Worm (Caenorhabditis elegans) whole organism, L2 larva: ENCODE data around the gene R03E9.2.
A peak's percentile ranks its signal among the peaks of the same experiment; 100 is the strongest.

Experiments
- C34F6.9 ChIP-seq: fragments of 150-350 bp; optimal IDR thresholded peaks from 2 replicates; lab custom pipeline; 2014; ENCODE audit warnings: missing biosample characterization, missing genetic modification characterization
- F13H6.1 ChIP-seq: sonication (generic microtip); optimal IDR thresholded peaks from 2 replicates; lab custom pipeline; 2016; ENCODE audit warnings: missing genetic modification characterization, missing compliant biosample characterization
- R02D3.7 ChIP-seq: fragments of 150-350 bp; optimal IDR thresholded peaks from 2 replicates; lab custom pipeline; 2014; ENCODE audit warnings: missing biosample characterization, missing genetic modification characterization
- aly-2 ChIP-seq: fragments of 150-350 bp; optimal IDR thresholded peaks from 2 replicates; lab custom pipeline; 2014; ENCODE audit warnings: missing biosample characterization, missing genetic modification characterization
- blmp-1 ChIP-seq: sonication (generic microtip); optimal IDR thresholded peaks from 2 replicates; lab custom pipeline; 2017; ENCODE audit warnings: missing genetic modification characterization, mild to moderate bottlenecking, missing compliant biosample characterization, antibody characterized with exemption, moderate library complexity; ENCODE audit not compliant: insufficient read depth
- ceh-16 ChIP-seq: fragments of 150-350 bp; optimal IDR thresholded peaks from 2 replicates; lab custom pipeline; 2014; ENCODE audit warnings: missing biosample characterization, missing genetic modification characterization
- ceh-82 ChIP-seq: fragments of 150-350 bp; optimal IDR thresholded peaks from 2 replicates; lab custom pipeline; 2014; ENCODE audit warnings: missing biosample characterization, missing genetic modification characterization
- crh-2 ChIP-seq: sonication (generic microtip); optimal IDR thresholded peaks from 2 replicates; lab custom pipeline; 2017; ENCODE audit warnings: missing biosample characterization, missing genetic modification characterization
- dmd-4 ChIP-seq: sonication (generic microtip); optimal IDR thresholded peaks from 2 replicates; lab custom pipeline; 2017; ENCODE audit warnings: missing biosample characterization, missing genetic modification characterization
- egl-27 ChIP-seq: sonication (generic microtip); optimal IDR thresholded peaks from 3 replicates; lab custom pipeline; 2017; ENCODE audit warnings: missing biosample characterization, missing genetic modification reagents, missing genetic modification characterization
- gmeb-1 ChIP-seq: fragments of 150-350 bp; optimal IDR thresholded peaks from 2 replicates; lab custom pipeline; 2014; ENCODE audit warnings: missing biosample characterization, missing genetic modification characterization
- lin-39 ChIP-seq: fragments of 150-350 bp; optimal IDR thresholded peaks from 2 replicates; lab custom pipeline; 2014; ENCODE audit warnings: missing biosample characterization, missing genetic modification reagents, missing genetic modification characterization
- lsy-2 ChIP-seq, 2 experiments: fragments of 150-350 bp in 1 of 2; sonication (generic microtip) in 1 of 2; optimal IDR thresholded peaks; 2 replicates each; lab custom pipeline; 2014 to 2017; ENCODE audit warnings: missing biosample characterization in 2 of 2, missing genetic modification characterization in 2 of 2
- mab-5 ChIP-seq: fragments of 150-350 bp; optimal IDR thresholded peaks from 2 replicates; lab custom pipeline; 2014; ENCODE audit warnings: missing biosample characterization, missing genetic modification characterization
- mbf-1 ChIP-seq: sonication (generic microtip); optimal IDR thresholded peaks from 2 replicates; lab custom pipeline; 2017; ENCODE audit warnings: missing biosample characterization, missing genetic modification characterization
- mdl-1 ChIP-seq, 2 experiments: fragments of 150-350 bp in 1 of 2; sonication (generic microtip) in 1 of 2; optimal IDR thresholded peaks; 2 replicates each; lab custom pipeline; 2017; ENCODE audit warnings: missing biosample characterization in 2 of 2, missing genetic modification characterization in 2 of 2
- nhr-129 ChIP-seq: fragments of 150-350 bp; optimal IDR thresholded peaks from 2 replicates; lab custom pipeline; 2014; ENCODE audit warnings: missing biosample characterization, missing genetic modification characterization
- nhr-21 ChIP-seq: fragments of 150-350 bp; optimal IDR thresholded peaks from 2 replicates; lab custom pipeline; 2014; ENCODE audit warnings: missing biosample characterization, missing genetic modification characterization
- nhr-23 ChIP-seq: fragments of 150-350 bp; optimal IDR thresholded peaks from 2 replicates; lab custom pipeline; 2014; ENCODE audit warnings: missing biosample characterization, missing genetic modification reagents, missing genetic modification characterization
- nhr-237 ChIP-seq: fragments of 150-350 bp; optimal IDR thresholded peaks from 2 replicates; lab custom pipeline; 2014; ENCODE audit warnings: missing biosample characterization, missing genetic modification characterization
- nhr-25 ChIP-seq: fragments of 150-350 bp; sonication (generic microtip); optimal IDR thresholded peaks from 3 replicates; lab custom pipeline; 2014; ENCODE audit warnings: missing biosample characterization, missing genetic modification characterization
- nhr-6 ChIP-seq: fragments of 150-350 bp; optimal IDR thresholded peaks from 2 replicates; lab custom pipeline; 2014; ENCODE audit warnings: missing biosample characterization, missing genetic modification characterization
- nhr-77 ChIP-seq: fragments of 150-350 bp; optimal IDR thresholded peaks from 2 replicates; lab custom pipeline; 2014; ENCODE audit warnings: missing biosample characterization, missing genetic modification characterization
- peb-1 ChIP-seq: fragments of 150-350 bp; optimal IDR thresholded peaks from 2 replicates; lab custom pipeline; 2014; ENCODE audit warnings: missing biosample characterization, missing genetic modification characterization
- sem-4 ChIP-seq: fragments of 150-350 bp; optimal IDR thresholded peaks from 2 replicates; lab custom pipeline; 2014; ENCODE audit warnings: missing biosample characterization, missing genetic modification reagents, missing genetic modification characterization
- skn-1 ChIP-seq: sonication (generic microtip); optimal IDR thresholded peaks from 2 replicates; lab custom pipeline; 2017; ENCODE audit warnings: missing biosample characterization, missing genetic modification characterization
- sma-3 ChIP-seq: sonication (generic microtip); optimal IDR thresholded peaks from 2 replicates; lab custom pipeline; 2016; ENCODE audit warnings: missing genetic modification reagents, missing genetic modification characterization, missing compliant biosample characterization
- sma-9 ChIP-seq, 2 experiments: fragments of 150-350 bp in 1 of 2; sonication (generic microtip) in 1 of 2; optimal IDR thresholded peaks; 2 replicates each; lab custom pipeline; 2014 to 2016; ENCODE audit warnings: missing genetic modification characterization in 2 of 2, mild to moderate bottlenecking in 1 of 2, missing biosample characterization in 1 of 2, missing compliant biosample characterization in 1 of 2, missing genetic modification reagents in 1 of 2, moderate library complexity in 1 of 2
- snpc-4 ChIP-seq: fragments of 150-350 bp; optimal IDR thresholded peaks from 2 replicates; lab custom pipeline; 2014; ENCODE audit warnings: missing biosample characterization, missing genetic modification characterization
- unc-55 ChIP-seq: fragments of 150-350 bp; sonication (generic microtip); optimal IDR thresholded peaks from 3 replicates; lab custom pipeline; 2014; ENCODE audit warnings: missing biosample characterization, missing genetic modification reagents, missing genetic modification characterization
- unc-62 ChIP-seq: fragments of 150-350 bp; optimal IDR thresholded peaks from 2 replicates; lab custom pipeline; 2014; ENCODE audit warnings: missing biosample characterization, missing genetic modification reagents, missing genetic modification characterization
- zag-1 ChIP-seq: fragments of 150-350 bp; optimal IDR thresholded peaks from 2 replicates; lab custom pipeline; 2014; ENCODE audit warnings: missing biosample characterization, missing genetic modification characterization
- ztf-11 ChIP-seq: sonication (generic microtip); optimal IDR thresholded peaks from 2 replicates; lab custom pipeline; 2017; ENCODE audit warnings: missing biosample characterization, missing genetic modification characterization

Gene R03E9.2

ce11 chrX:6741532-6741931 lies 8.4 kb upstream of the R03E9.2 start:
- TF ChIP-seq ceh-16 (tag; lab: Kevin White, UChicago) (peak; percentile 61), nhr-6 (tag; lab: Kevin White, UChicago) (peak; percentile 68), ceh-82 (tag; lab: Kevin White, UChicago) (no peak), dmd-4 (tag; lab: Kevin White, UChicago) (no peak), snpc-4 (tag; lab: Kevin White, UChicago) (no peak), nhr-129 (tag; lab: Kevin White, UChicago) (peak; percentile 70), skn-1 (tag; lab: Kevin White, UChicago) (no peak), lsy-2 (tag; optimal IDR thresholded peaks at IDR 0.05; lab: Kevin White, UChicago) (peak in 1 of 2 experiments; percentile 35), R02D3.7 (tag; lab: Kevin White, UChicago) (no peak), F13H6.1 (tag; lab: Kevin White, UChicago) (no peak), mdl-1 (tag; optimal IDR thresholded peaks at IDR 0.05; lab: Kevin White, UChicago) (peak in 1 of 2 experiments; percentile 90), egl-27 (tag; lab: Kevin White, UChicago) (peak; percentile 86), nhr-25 (tag; lab: Kevin White, UChicago) (peak; percentile 96), lin-39 (tag; lab: Kevin White, UChicago) (no peak), nhr-21 (tag; lab: Kevin White, UChicago) (peak; percentile 85), sem-4 (tag; lab: Kevin White, UChicago) (peak; percentile 15), blmp-1 (tag; lab: Kevin White, UChicago) (peak; percentile 91), aly-2 (tag; lab: Kevin White, UChicago) (no peak), gmeb-1 (peak; percentile 40), unc-55 (no peak), mbf-1 (tag; lab: Kevin White, UChicago) (no peak), sma-3 (GFP tag; lab: Kevin White, UChicago) (peak; percentile 89), nhr-237 (no peak), unc-62 (GFP tag; lab: Kevin White, UChicago) (peak; percentile 53), crh-2 (tag; lab: Kevin White, UChicago) (peak; percentile 71), peb-1 (tag; lab: Kevin White, UChicago) (no peak), sma-9 (GFP tag; optimal IDR thresholded peaks at IDR 0.05; lab: Kevin White, UChicago) (peak; percentile 98), sma-9 (tag; optimal IDR thresholded peaks at IDR 0.05; lab: Kevin White, UChicago) (no peak)

- peak; percentile 88 for TF ChIP-seq nhr-129 (tag; lab: Kevin White, UChicago)
- no peak for TF ChIP-seq lin-39 (tag; lab: Kevin White, UChicago)
- TF ChIP-seq lsy-2 (tag; optimal IDR thresholded peaks at IDR 0.05; lab: Kevin White, UChicago), result peak in 1 of 2 experiments; percentile 62
- peak; percentile 29 for TF ChIP-seq C34F6.9 (tag; lab: Kevin White, UChicago)
- TF ChIP-seq sma-3 (GFP tag; lab: Kevin White, UChicago), result peak; percentile 29
- TF ChIP-seq nhr-25 (tag; lab: Kevin White, UChicago), result peak; percentile 30
- TF ChIP-seq nhr-6 (tag; lab: Kevin White, UChicago), result peak; percentile 0
- peak; percentile 78 for TF ChIP-seq sma-9 (GFP tag; optimal IDR thresholded peaks at IDR 0.05; lab: Kevin White, UChicago)
- TF ChIP-seq sma-9 (tag; optimal IDR thresholded peaks at IDR 0.05; lab: Kevin White, UChicago), result no peak
- no peak for TF ChIP-seq mab-5
- no peak for TF ChIP-seq ztf-11 (tag; lab: Kevin White, UChicago)
- TF ChIP-seq gmeb-1, result peak; percentile 48
- peak; percentile 64 for TF ChIP-seq F13H6.1 (tag; lab: Kevin White, UChicago)
- TF ChIP-seq nhr-77 (tag; lab: Kevin White, UChicago), result no peak
Measured at ce11 chrX:6740983-6741365, 7.9 kb upstream of the R03E9.2 start.

ce11 chrX:6740282-6740982 lies 7.3 kb upstream of the R03E9.2 start:
- TF ChIP-seq nhr-23 (tag; lab: Kevin White, UChicago), result no peak
- TF ChIP-seq mab-5, result peak; percentile 29
- peak; percentile 96 to 99 for TF ChIP-seq mdl-1 (tag; optimal IDR thresholded peaks at IDR 0.05; lab: Kevin White, UChicago)
- TF ChIP-seq ceh-82 (tag; lab: Kevin White, UChicago), result no peak
- no peak for TF ChIP-seq ceh-16 (tag; lab: Kevin White, UChicago)
- TF ChIP-seq sma-9 (GFP tag; optimal IDR thresholded peaks at IDR 0.05; lab: Kevin White, UChicago), result peak; percentile 38
- TF ChIP-seq sma-9 (tag; optimal IDR thresholded peaks at IDR 0.05; lab: Kevin White, UChicago), result no peak
- TF ChIP-seq zag-1 (tag; lab: Kevin White, UChicago), result peak; percentile 67
